Worm (Caenorhabditis elegans): ENCODE data around the gene osm-6.

The osm-6 gene

DNA sequence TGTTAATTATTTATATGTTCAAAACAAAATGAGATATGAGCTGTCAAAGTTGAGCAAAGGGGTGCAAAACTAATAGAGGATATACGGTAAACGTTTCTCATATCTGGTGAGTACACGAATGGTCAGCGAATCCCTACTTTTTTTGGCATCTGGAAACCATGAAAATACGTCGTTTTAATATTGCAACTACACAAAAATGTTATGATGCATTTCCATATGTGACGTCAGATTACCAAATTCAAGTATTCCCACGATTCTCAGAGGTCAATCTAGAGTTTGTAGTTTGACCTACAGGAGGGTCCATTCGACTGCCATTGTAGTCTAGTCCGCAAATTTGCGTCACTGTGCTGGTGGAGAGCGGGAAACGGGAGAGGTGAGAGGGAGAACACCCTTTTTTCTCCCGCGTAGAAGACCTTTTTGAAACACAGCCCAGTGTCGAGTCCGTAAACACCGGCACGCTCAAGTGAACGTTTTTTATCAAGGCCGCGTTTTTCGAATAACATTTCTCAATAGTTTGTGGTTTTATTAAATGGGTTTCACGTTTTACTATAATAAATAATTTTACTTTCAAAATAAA, 30.8 kb downstream of the osm-6 start (continued):
- TF ChIP-seq hlh-30 (tag; optimal IDR thresholded peaks at IDR 0.05; ENCODE audit: insufficient read depth) = no peak
- peak; percentile 68 for TF ChIP-seq mes-2 (tag; optimal IDR thresholded peaks at IDR 0.05; ENCODE audit: poor library complexity, severe bottlenecking)
- TF ChIP-seq F37D6.2 (tag; optimal IDR thresholded peaks at IDR 0.05) = no peak
- TF ChIP-seq nhr-111 (GFP tag; optimal IDR thresholded peaks at IDR 0.05) = no peak
- TF ChIP-seq ama-1 (optimal IDR thresholded peaks at IDR 0.05) = no peak
- TF ChIP-seq nhr-77 (tag; optimal IDR thresholded peaks at IDR 0.05) = no peak
- TF ChIP-seq ceh-82 (tag; optimal IDR thresholded peaks at IDR 0.05) = no peak
- TF ChIP-seq dmd-8 (GFP tag; IDR thresholded peaks at IDR 0.05) = no peak
- peak; percentile 72 for TF ChIP-seq hlh-11 (tag; optimal IDR thresholded peaks at IDR 0.05)

DNA sequence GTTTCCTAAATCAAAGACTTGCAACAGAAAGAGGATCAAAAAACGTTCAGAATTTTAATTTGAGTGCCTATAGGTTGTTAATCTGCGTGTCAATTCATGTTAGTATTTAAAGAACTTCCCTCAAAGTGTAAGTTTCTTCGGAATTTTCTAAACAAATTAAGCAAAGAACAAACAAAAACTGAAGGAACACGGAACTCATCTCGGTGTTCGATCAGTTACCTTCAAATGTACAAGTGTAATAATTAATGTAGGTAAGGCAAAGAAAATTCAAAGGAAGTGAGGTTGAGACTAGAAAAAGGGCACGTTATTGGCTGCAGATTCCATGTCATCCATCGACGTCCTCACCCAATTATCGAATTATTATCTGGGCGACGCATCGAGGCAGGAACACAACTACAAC, 33.3 kb downstream of the osm-6 start, which contains the start of gene K12G11.6:
Gene K12G11.6 (plus strand): TSS at position 357 of the 400 bp plus-strand sequence.
- no peak for TF ChIP-seq Y75B8A.6 (GFP tag; IDR thresholded peaks at IDR 0.05)
- no peak for TF ChIP-seq set-16 (GFP tag; IDR thresholded peaks at IDR 0.05)
- no peak for TF ChIP-seq ztf-11 (tag; optimal IDR thresholded peaks at IDR 0.05)
- TF ChIP-seq nhr-28 (tag; optimal IDR thresholded peaks at IDR 0.05) = no peak
- TF ChIP-seq unc-62 (GFP tag; optimal IDR thresholded peaks at IDR 0.05 in 1 of 2) = peak in 1 of 2 experiments; percentile 94
- TF ChIP-seq unc-62 (tag; optimal IDR thresholded peaks at IDR 0.05) = no peak
- no peak for TF ChIP-seq duxl-1 (tag; optimal IDR thresholded peaks at IDR 0.05; ENCODE audit: poor library complexity)
- TF ChIP-seq mdl-1 (tag; optimal IDR thresholded peaks at IDR 0.05) = no peak
- TF ChIP-seq snpc-4 (tag; optimal IDR thresholded peaks at IDR 0.05) = no peak

DNA sequence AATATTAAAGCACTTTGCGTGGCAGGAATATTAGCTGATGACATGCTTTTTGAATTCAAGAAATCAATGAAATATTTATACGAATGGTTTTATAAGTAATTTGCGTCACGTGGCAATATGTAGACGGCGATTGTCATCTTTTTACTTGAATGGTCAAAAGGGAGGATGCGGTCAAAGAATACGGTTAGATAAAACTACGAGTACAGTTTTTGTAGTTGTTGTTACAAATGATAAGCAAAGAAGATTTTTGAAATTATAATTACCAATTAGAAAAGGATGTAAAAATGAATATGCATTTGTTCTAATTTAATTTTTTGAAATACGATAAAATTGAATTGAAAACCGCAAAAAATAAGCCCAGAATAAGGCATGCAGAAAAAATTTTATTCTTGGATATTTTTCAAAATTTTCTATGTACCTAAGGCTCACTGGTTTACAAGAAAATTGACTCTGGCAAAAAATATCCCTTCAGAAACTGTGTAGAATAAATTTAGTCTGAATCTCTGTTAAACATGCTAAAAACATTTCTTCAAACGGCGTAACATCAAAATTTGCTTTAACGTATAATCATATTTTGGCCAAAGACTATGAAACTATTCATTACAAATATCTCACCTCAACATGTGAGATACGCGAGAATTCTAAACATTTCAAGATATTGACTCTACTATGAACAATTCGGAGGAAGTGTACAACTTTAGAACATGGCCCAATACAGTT, 35.9 kb downstream of the osm-6 start, which contains the start of the genes sodh-2 and srx-76:
Gene sodh-2 (minus strand): TSS at position 101 of the 720 bp plus-strand sequence.
Gene srx-76 (plus strand): TSS at position 670 of the 720 bp plus-strand sequence.
- TF ChIP-seq dpl-1 (GFP tag; optimal IDR thresholded peaks at IDR 0.05) (no peak), F49E8.2 (tag; optimal IDR thresholded peaks at IDR 0.05; ENCODE audit: borderline replicate concordance) (no peak), dmd-9 (GFP tag; IDR thresholded peaks at IDR 0.05) (no peak), nhr-25 (tag; optimal IDR thresholded peaks at IDR 0.05; ENCODE audit: borderline replicate concordance, insufficient read depth) (no peak), unc-62 (GFP tag; optimal IDR thresholded peaks at IDR 0.05 in 1 of 2) (peak in 1 of 2 experiments; percentile 85), unc-62 (tag; optimal IDR thresholded peaks at IDR 0.05) (no peak), aha-1 (tag) (no peak), dve-1 (tag; optimal IDR thresholded peaks at IDR 0.05; ENCODE audit: insufficient read depth) (peak; percentile 39), nhr-28 (tag; optimal IDR thresholded peaks at IDR 0.05) (peak; percentile 20), spr-3 (GFP tag; optimal IDR thresholded peaks at IDR 0.05) (no peak), sdz-12 (GFP tag; optimal IDR thresholded peaks at IDR 0.05) (no peak), T26A8.4 (GFP tag; IDR thresholded peaks at IDR 0.05) (no peak), mxl-2 (GFP tag; conservative IDR thresholded peaks at IDR 0.05) (no peak)

DNA sequence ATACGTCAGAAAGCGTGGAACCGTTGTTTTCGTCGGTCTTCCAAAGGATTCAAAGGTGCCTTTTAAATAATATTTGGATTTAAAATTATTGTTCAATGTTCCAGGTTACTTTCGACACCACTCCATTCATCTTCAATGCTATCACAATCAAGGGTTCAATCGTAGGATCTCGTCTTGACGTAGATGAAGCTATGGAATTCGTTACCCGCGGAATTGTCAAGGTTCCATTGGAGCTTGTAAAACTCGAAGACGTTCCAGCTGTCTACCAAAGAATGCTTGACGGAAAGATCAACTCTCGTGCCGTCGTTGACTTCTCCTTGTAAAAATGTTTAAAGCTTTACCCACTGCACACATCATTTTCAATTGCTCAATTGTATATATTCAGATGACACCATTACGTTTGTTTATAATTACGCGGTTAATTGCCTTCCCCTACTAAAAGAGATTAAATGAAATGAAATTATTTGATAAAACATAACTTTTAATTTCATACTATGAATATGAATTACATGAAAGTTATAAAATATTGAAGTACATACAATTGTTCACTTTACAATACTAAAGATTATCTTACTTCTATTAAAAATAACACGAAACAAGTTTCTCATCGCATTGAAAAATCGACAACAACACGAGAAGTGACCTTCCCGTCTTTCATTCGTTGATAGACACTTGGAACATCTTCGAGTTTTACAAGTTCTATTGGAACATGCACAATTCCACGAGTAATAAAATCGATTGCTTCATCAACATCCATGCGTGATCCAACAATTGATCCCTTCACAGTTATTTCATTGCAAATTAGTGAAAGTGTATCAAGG, 37.9 kb downstream of the osm-6 start:
- TF ChIP-seq gei-8 (GFP tag; optimal IDR thresholded peaks at IDR 0.05) = no peak
- no peak for TF ChIP-seq daf-12 (tag; optimal IDR thresholded peaks at IDR 0.05)
- no peak for TF ChIP-seq unc-130 (GFP tag; optimal IDR thresholded peaks at IDR 0.05)
- TF ChIP-seq daf-8 (GFP tag; IDR thresholded peaks at IDR 0.05) = no peak
- no peak for TF ChIP-seq pqm-1 (tag; optimal IDR thresholded peaks at IDR 0.05)
- TF ChIP-seq zfp-3 (GFP tag; conservative IDR thresholded peaks at IDR 0.05) = peak; percentile 89; the same call in 1 of the 2 replicates
- no peak for TF ChIP-seq nhr-10 (tag; optimal IDR thresholded peaks at IDR 0.05)
- peak in 1 of 2 experiments; percentile 65 for TF ChIP-seq daf-16 (GFP tag; optimal IDR thresholded peaks at IDR 0.05)
- peak; percentile 54 for TF ChIP-seq daf-16 (tag; optimal IDR thresholded peaks at IDR 0.05)
- peak; percentile 10 to 33 for TF ChIP-seq lsy-2 (tag; optimal IDR thresholded peaks at IDR 0.05)
- no peak for TF ChIP-seq F26F4.8 (GFP tag; conservative IDR thresholded peaks at IDR 0.05)
- peak; percentile 38 for TF ChIP-seq nhr-28 (tag; optimal IDR thresholded peaks at IDR 0.05)
- TF ChIP-seq nhr-77 (tag; optimal IDR thresholded peaks at IDR 0.05) = peak; percentile 64
- no peak for TF ChIP-seq nhr-48 (tag; optimal IDR thresholded peaks at IDR 0.05)
- TF ChIP-seq mes-2 (tag; optimal IDR thresholded peaks at IDR 0.05; ENCODE audit: poor library complexity, severe bottlenecking) = peak; percentile 46
- 0 out of 2 replicates have a peak, but pooled peaks have one; percentile 16 for TF ChIP-seq T26A8.4 (GFP tag; IDR thresholded peaks at IDR 0.05)
- TF ChIP-seq F37D6.2 (tag; optimal IDR thresholded peaks at IDR 0.05) = no peak
- TF ChIP-seq duxl-1 (tag; optimal IDR thresholded peaks at IDR 0.05; ENCODE audit: poor library complexity) = no peak
- TF ChIP-seq lin-1 (GFP tag; IDR thresholded peaks at IDR 0.05) = no peak

All from whole organism, L4 larva.